Worm (Caenorhabditis elegans) whole organism, mixed stage, embryonic: ENCODE results near the gene C07D8.5.

Source experiments
- ces-1 ChIP-seq: fragments of 150-350 bp; optimal IDR thresholded peaks from 2 replicates; lab custom pipeline; 2014; ENCODE audit warnings: missing biosample characterization, missing genetic modification reagents, missing genetic modification characterization
- elt-1 ChIP-seq: sonication (generic microtip); optimal IDR thresholded peaks from 2 replicates; lab custom pipeline; 2017; ENCODE audit warnings: missing genetic modification characterization, mild to moderate bottlenecking, missing compliant biosample characterization, antibody characterized with exemption, moderate library complexity, borderline replicate concordance; ENCODE audit not compliant: insufficient read depth
- mab-5 ChIP-seq: fragments of 150-350 bp; optimal IDR thresholded peaks from 2 replicates; lab custom pipeline; 2014; ENCODE audit warnings: missing biosample characterization, missing genetic modification characterization
- nhr-237 ChIP-seq: fragments of 150-350 bp; optimal IDR thresholded peaks from 2 replicates; lab custom pipeline; 2014; ENCODE audit warnings: missing biosample characterization, missing genetic modification characterization
- snpc-4 ChIP-seq: fragments of 150-350 bp; optimal IDR thresholded peaks from 2 replicates; lab custom pipeline; 2014; ENCODE audit warnings: missing biosample characterization, missing genetic modification characterization
- unc-39 ChIP-seq: fragments of 150-350 bp; optimal IDR thresholded peaks from 2 replicates; lab custom pipeline; 2014; ENCODE audit warnings: missing biosample characterization, missing genetic modification characterization
- ztf-11 ChIP-seq: fragments of 150-350 bp; optimal IDR thresholded peaks from 2 replicates; lab custom pipeline; 2014; ENCODE audit warnings: missing biosample characterization, missing genetic modification characterization

ce11 chrX:7323604-7324003 lies 20.2 kb upstream of the C07D8.5 start:
- TF ChIP-seq ces-1 (GFP tag; lab: Kevin White, UChicago) (no peak), ztf-11 (tag; lab: Kevin White, UChicago) (no peak), unc-39 (tag; lab: Kevin White, UChicago) (no peak), nhr-237 (tag; lab: Kevin White, UChicago) (no peak), elt-1 (no peak), snpc-4 (tag; lab: Kevin White, UChicago) (no peak), mab-5 (tag; lab: Kevin White, UChicago) (no peak)
